Fruit fly (Drosophila melanogaster) whole organism, embryonic: ENCODE measurements around the gene cysu.

Source experiments
- Asciz ChIP-seq: fragments of 200-800 bp; sonication (Bioruptor generic); optimal IDR thresholded peaks from 2 replicates; lab custom pipeline; 2017; ENCODE audit warnings: missing biosample characterization, mild to moderate bottlenecking, missing genetic modification characterization, missing genetic modification reagents
- CG11093 ChIP-seq: fragments of 200-800 bp; sonication (Bioruptor generic); IDR thresholded peaks from 3 replicates; pipeline ENCODE4 v1.3.6; 2022; ENCODE audit warnings: missing biosample characterization, missing genetic modification characterization
- CG13123 ChIP-seq: fragments of 200-800 bp; sonication (Bioruptor generic); optimal IDR thresholded peaks from 2 replicates; lab custom pipeline; 2016; ENCODE audit warnings: missing biosample characterization, missing genetic modification characterization
- CG15269 ChIP-seq: fragments of 200-800 bp; sonication (Bioruptor generic); optimal IDR thresholded peaks from 2 replicates; lab custom pipeline; 2018; ENCODE audit warnings: missing biosample characterization, mild to moderate bottlenecking, missing genetic modification characterization, moderate library complexity
- CG17359 ChIP-seq: fragments of 200-800 bp; sonication (Bioruptor generic); optimal IDR thresholded peaks from 3 replicates; lab custom pipeline; 2018; ENCODE audit warnings: missing biosample characterization, mild to moderate bottlenecking, missing genetic modification characterization, moderate library complexity
- CG17612 ChIP-seq: fragments of 200-800 bp; sonication (Bioruptor generic); IDR thresholded peaks from 2 replicates; pipeline ENCODE4 v1.3.6; 2022; ENCODE audit warnings: missing biosample characterization, missing genetic modification characterization
- CG17829 ChIP-seq: fragments of 200-800 bp; optimal IDR thresholded peaks from 2 replicates; lab custom pipeline; 2019; ENCODE audit warnings: missing biosample characterization, mild to moderate bottlenecking, missing genetic modification characterization, moderate library complexity
- CG3163 ChIP-seq: fragments of 200-800 bp; sonication (Bioruptor generic); optimal IDR thresholded peaks from 3 replicates; lab custom pipeline; 2016; ENCODE audit warnings: missing biosample characterization, missing genetic modification characterization
- CG3726 ChIP-seq: fragments of 200-800 bp; sonication (Bioruptor generic); IDR thresholded peaks from 3 replicates; pipeline ENCODE4, ENCODE4 v1.3.6; 2022; ENCODE audit warnings: missing biosample characterization, missing genetic modification characterization
- CG42726 ChIP-seq: fragments of 200-800 bp; sonication (Bioruptor generic); IDR thresholded peaks from 2 replicates; pipeline ENCODE4 v1.3.6; 2022; ENCODE audit warnings: missing biosample characterization, missing genetic modification characterization; ENCODE audit not compliant: partially characterized antibody
- CG7372 ChIP-seq: fragments of 200-800 bp; sonication (Bioruptor generic); IDR thresholded peaks from 2 replicates; pipeline ENCODE4 v1.3.6; 2022; ENCODE audit warnings: missing biosample characterization, missing genetic modification characterization
- CG8944 ChIP-seq: fragments of 200-800 bp; sonication (Bioruptor generic); optimal IDR thresholded peaks from 3 replicates; lab custom pipeline; 2016; ENCODE audit warnings: missing biosample characterization, missing genetic modification characterization
- CG9437 ChIP-seq: fragments of 200-800 bp; sonication (Bioruptor generic); optimal IDR thresholded peaks from 2 replicates; lab custom pipeline; 2018; ENCODE audit warnings: missing biosample characterization, mild to moderate bottlenecking, missing genetic modification characterization
- Chrac-16 ChIP-seq: fragments of 200-800 bp; sonication (Bioruptor generic); optimal IDR thresholded peaks from 3 replicates; lab custom pipeline; 2016; ENCODE audit warnings: missing biosample characterization, missing genetic modification characterization
- Deaf1 ChIP-seq: fragments of 200-800 bp; optimal IDR thresholded peaks from 3 replicates; lab custom pipeline; 2019; ENCODE audit warnings: missing biosample characterization, mild to moderate bottlenecking, missing genetic modification characterization, moderate library complexity
- HLH4C ChIP-seq: fragments of 200-800 bp; sonication (Bioruptor generic); IDR thresholded peaks from 3 replicates; pipeline ENCODE4 v1.3.6; 2022; ENCODE audit warnings: missing biosample characterization, missing genetic modification characterization; ENCODE audit not compliant: partially characterized antibody
- Hey ChIP-seq: fragments of 200-800 bp; sonication (Bioruptor generic); optimal IDR thresholded peaks from 3 replicates; lab custom pipeline; 2018; ENCODE audit warnings: missing biosample characterization, mild to moderate bottlenecking, missing genetic modification characterization
- HmgZ ChIP-seq: fragments of 200-800 bp; sonication (Bioruptor generic); optimal IDR thresholded peaks from 2 replicates; lab custom pipeline; 2018; ENCODE audit warnings: missing biosample characterization, mild to moderate bottlenecking, missing genetic modification characterization
- MBD-R2 ChIP-seq: fragments of 200-800 bp; sonication (Bioruptor generic); IDR thresholded peaks from 2 replicates; pipeline ENCODE4 v1.3.6; 2022; ENCODE audit warnings: missing biosample characterization, missing genetic modification characterization
- NC2α ChIP-seq: fragments of 200-800 bp; sonication (Bioruptor generic); optimal IDR thresholded peaks from 2 replicates; lab custom pipeline; 2016; ENCODE audit warnings: missing biosample characterization, missing genetic modification characterization
- Rfx ChIP-seq: fragments of 200-800 bp; sonication (Bioruptor generic); IDR thresholded peaks from 2 replicates; pipeline ENCODE4 v1.3.6; 2022; ENCODE audit warnings: missing biosample characterization, missing genetic modification characterization
- Sry-β ChIP-seq: fragments of 200-800 bp; sonication (Bioruptor generic); optimal IDR thresholded peaks from 2 replicates; lab custom pipeline; 2018; ENCODE audit warnings: missing biosample characterization, mild to moderate bottlenecking, missing genetic modification characterization, moderate library complexity
- Usf ChIP-seq: fragments of 200-800 bp; sonication (Bioruptor generic); optimal IDR thresholded peaks from 2 replicates; lab custom pipeline; 2017; ENCODE audit warnings: missing genotype, missing biosample characterization, missing genetic modification characterization
- aop ChIP-seq: fragments of 200-800 bp; sonication (Bioruptor generic); IDR thresholded peaks from 2 replicates; pipeline ENCODE4 v1.3.6; 2022; ENCODE audit warnings: missing biosample characterization, missing genetic modification characterization
- chn ChIP-seq: fragments of 200-800 bp; sonication (Bioruptor generic); optimal IDR thresholded peaks from 2 replicates; lab custom pipeline; 2016; ENCODE audit warnings: missing biosample characterization, missing genetic modification characterization
- cwo ChIP-seq: fragments of 200-800 bp; sonication (Bioruptor generic); optimal IDR thresholded peaks from 3 replicates; lab custom pipeline; 2017; ENCODE audit warnings: missing biosample characterization, missing genetic modification characterization, mild to moderate bottlenecking, moderate library complexity, missing genetic modification reagents
- danr ChIP-seq: fragments of 200-800 bp; sonication (Bioruptor generic); IDR thresholded peaks from 2 replicates; pipeline ENCODE4 v1.3.6; 2022; ENCODE audit warnings: missing biosample characterization, missing genetic modification characterization
- gem ChIP-seq: fragments of 200-800 bp; sonication (Bioruptor generic); optimal IDR thresholded peaks from 2 replicates; lab custom pipeline; 2019; ENCODE audit warnings: missing biosample characterization, mild to moderate bottlenecking, missing genetic modification characterization, moderate library complexity
- gfzf ChIP-seq: fragments of 200-800 bp; sonication (Bioruptor generic); optimal IDR thresholded peaks from 2 replicates; lab custom pipeline; 2016; ENCODE audit warnings: missing biosample characterization, mild to moderate bottlenecking, missing genetic modification characterization, moderate library complexity
- lab ChIP-seq: fragments of 200-800 bp; sonication (Bioruptor generic); optimal IDR thresholded peaks from 3 replicates; lab custom pipeline; 2017; ENCODE audit warnings: missing biosample characterization, missing genetic modification characterization, mild to moderate bottlenecking, moderate library complexity, missing genetic modification reagents
- mam ChIP-seq: fragments of 200-800 bp; sonication (Bioruptor generic); optimal IDR thresholded peaks from 3 replicates; lab custom pipeline; 2016; ENCODE audit warnings: missing biosample characterization, missing genetic modification characterization
- nmo ChIP-seq: fragments of 200-800 bp; sonication (Bioruptor generic); optimal IDR thresholded peaks from 2 replicates; lab custom pipeline; 2018; ENCODE audit warnings: missing biosample characterization, mild to moderate bottlenecking, missing genetic modification characterization, moderate library complexity
- otp ChIP-seq: fragments of 200-800 bp; sonication (Bioruptor generic); IDR thresholded peaks from 3 replicates; pipeline ENCODE4, ENCODE4 v1.3.6; 2022; ENCODE audit warnings: missing biosample characterization, missing genetic modification characterization
- pb ChIP-seq: fragments of 200-800 bp; sonication (Bioruptor generic); optimal IDR thresholded peaks from 3 replicates; lab custom pipeline; 2016; ENCODE audit warnings: missing biosample characterization, missing genetic modification characterization
- pnt ChIP-seq: fragments of 200-800 bp; sonication (Bioruptor generic); optimal IDR thresholded peaks from 3 replicates; lab custom pipeline; 2016; ENCODE audit warnings: missing biosample characterization, missing genetic modification characterization
- stc ChIP-seq: fragments of 200-800 bp; sonication (Bioruptor generic); IDR thresholded peaks from 2 replicates; pipeline ENCODE4 v1.3.6; 2022; ENCODE audit warnings: missing biosample characterization, missing genetic modification characterization
- ttk ChIP-seq: fragments of 200-800 bp; sonication (Bioruptor generic); IDR thresholded peaks from 2 replicates; pipeline ENCODE4 v2.1.2; 2022; ENCODE audit warnings: missing biosample characterization, missing genetic modification characterization

The cysu gene

DNA sequence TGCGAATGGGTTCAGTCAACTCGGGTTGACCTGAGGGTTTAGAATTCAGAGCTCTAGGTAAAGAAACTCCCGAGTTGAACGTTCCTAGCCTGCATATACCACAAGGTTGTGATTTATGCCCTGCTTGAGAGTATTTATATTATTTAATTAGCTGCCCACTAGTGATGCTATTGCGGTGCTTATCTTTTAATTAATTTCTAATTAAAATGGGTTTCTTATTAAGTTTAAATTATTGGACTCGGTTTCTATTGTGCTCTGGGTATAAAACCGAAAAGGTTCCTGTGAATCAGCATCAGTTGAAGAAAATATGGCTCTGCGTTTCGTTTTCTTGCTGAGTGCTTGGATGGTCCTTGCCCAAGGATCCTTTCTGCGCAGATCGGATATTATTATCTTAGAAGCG, 10.1 kb upstream of the cysu start, which contains the start of gene CG5866:
TSS of gene CG5866 (plus strand) at position 301 of the 400 bp plus-strand sequence.
- TF ChIP-seq ttk (GFP tag; lab: Robert Waterston, UW) = no peak
- TF ChIP-seq stc = no peak
- TF ChIP-seq CG8944 = no peak
- TF ChIP-seq Rfx (GFP tag; lab: Robert Waterston, UW) = no peak
- no peak for TF ChIP-seq otp (GFP tag; lab: Robert Waterston, UW)
- no peak for TF ChIP-seq CG9437 (GFP tag; lab: Kevin White, UChicago)
- TF ChIP-seq CG3163 (GFP tag; lab: Kevin White, UChicago) = no peak
- no peak for TF ChIP-seq CG11093
- no peak for TF ChIP-seq CG15269 (tag; lab: Kevin White, UChicago)
- TF ChIP-seq Usf = no peak
- no peak for TF ChIP-seq Chrac-16 (GFP tag; lab: Kevin White, UChicago)
- TF ChIP-seq gem (tag; lab: Kevin White, UChicago) = no peak
- TF ChIP-seq nmo (GFP tag; lab: Kevin White, UChicago) = no peak
- no peak for TF ChIP-seq lab (GFP tag; lab: Kevin White, UChicago)
- TF ChIP-seq Deaf1 (tag; lab: Kevin White, UChicago) = no peak
- TF ChIP-seq mam (GFP tag; lab: Kevin White, UChicago) = no peak
- TF ChIP-seq pb (GFP tag; lab: Kevin White, UChicago) = no peak

DNA sequence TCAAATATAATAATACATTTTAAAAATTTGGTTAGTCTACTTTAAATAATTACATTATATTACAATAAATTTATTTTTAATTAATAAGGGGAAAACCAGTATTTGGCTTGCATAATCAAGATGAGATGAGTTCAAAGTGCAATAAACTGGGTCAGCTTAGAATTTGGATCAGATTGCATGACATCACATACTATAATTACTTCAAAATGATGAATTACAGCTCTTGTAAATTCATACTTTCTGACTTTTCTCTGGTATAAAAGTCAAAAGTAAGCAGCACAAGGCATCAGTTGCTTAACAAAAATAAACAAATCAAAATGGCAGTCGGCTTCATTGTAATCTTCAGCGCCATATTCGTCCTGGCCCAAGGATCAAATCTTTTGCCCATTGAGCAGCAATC, 8.4 kb upstream of the cysu start, which contains the start of gene CG33333:
TSS of gene CG33333 (plus strand) at position 301 of the 400 bp plus-strand sequence.
- TF ChIP-seq HLH4C (GFP tag; lab: Robert Waterston, UW) (no peak), Hey (tag; lab: Kevin White, UChicago) (no peak), CG17612 (GFP tag; lab: Robert Waterston, UW) (no peak), pnt (GFP tag; lab: Kevin White, UChicago) (no peak), danr (GFP tag; lab: Robert Waterston, UW) (no peak), MBD-R2 (GFP tag; lab: Robert Waterston, UW) (no peak), cwo (no peak), HmgZ (tag; lab: Kevin White, UChicago) (no peak), CG13123 (GFP tag; lab: Kevin White, UChicago) (no peak), CG42726 (GFP tag; lab: Robert Waterston, UW) (no peak), Asciz (GFP tag; lab: Kevin White, UChicago) (no peak), gfzf (GFP tag; lab: Kevin White, UChicago) (no peak), CG3726 (GFP tag; lab: Robert Waterston, UW) (no peak), CG17359 (tag; lab: Kevin White, UChicago) (no peak), Sry-β (GFP tag; lab: Kevin White, UChicago) (no peak), CG7372 (no peak), CG17829 (tag; lab: Kevin White, UChicago) (no peak), NC2α (GFP tag; lab: Kevin White, UChicago) (no peak), chn (GFP tag; lab: Kevin White, UChicago) (no peak)

DNA sequence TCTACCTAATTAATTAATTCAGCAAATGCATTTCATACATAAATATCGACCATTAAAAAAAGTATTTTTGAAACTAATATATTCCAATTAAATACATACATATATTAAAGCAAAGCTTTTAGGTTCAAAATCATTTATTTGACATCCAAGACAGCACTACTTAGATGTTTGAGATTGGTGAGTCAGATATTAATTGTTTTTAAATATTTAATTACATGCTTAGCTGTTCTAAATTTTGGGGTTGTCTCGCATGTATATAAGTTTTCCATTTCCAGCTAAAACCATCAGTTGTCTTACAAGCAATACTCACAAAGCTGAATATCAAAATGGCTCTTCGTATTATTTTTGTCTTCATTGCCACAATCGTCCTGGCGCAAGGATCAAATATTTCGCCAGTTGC, 7.1 kb upstream of the cysu start, which contains the start of gene CG42834:
TSS of gene CG42834 (plus strand) at position 301 of the 400 bp plus-strand sequence.
- no peak for TF ChIP-seq aop (GFP tag; lab: Robert Waterston, UW)
